Worm (Caenorhabditis elegans): Measurements from ENCODE around the gene gly-6.
A peak's percentile ranks its signal among the peaks of the same experiment; 100 is the strongest.
"Not testable (repeated sequence)": the region's sequence is repeated elsewhere in the genome, so short reads cannot be mapped to it uniquely, and the experiment has no call there.

The gly-6 gene

DNA sequence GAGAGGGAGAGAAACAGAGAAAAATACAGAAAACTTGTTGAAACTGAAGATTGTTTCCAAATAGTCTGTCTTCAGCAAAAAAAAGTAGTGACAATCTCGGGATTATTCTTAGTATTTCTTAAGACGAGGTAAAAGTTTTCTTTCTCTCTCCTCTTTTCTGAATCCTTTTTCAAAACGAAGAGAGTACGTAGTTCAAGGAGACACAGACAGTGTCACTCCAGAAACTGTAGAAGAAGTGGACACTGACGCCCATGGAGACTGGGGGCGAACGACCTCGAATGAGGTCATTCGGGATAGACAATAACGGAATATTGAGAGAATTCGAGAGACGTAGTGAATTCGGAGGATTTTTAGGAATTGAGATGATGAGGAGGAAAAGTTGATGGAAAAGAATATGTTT lies at the start of gene gly-6:
gly-6 (minus strand) TSS at position 245 of the 400 bp plus-strand sequence.
- TF ChIP-seq npax-4 (tag; optimal IDR thresholded peaks at IDR 0.05) (no peak), ceh-34 (tag; optimal IDR thresholded peaks at IDR 0.05) (no peak), ceh-19 (GFP tag; optimal IDR thresholded peaks at IDR 0.05) (no peak), pat-9 (tag; optimal IDR thresholded peaks at IDR 0.05) (no peak), unc-42 (tag; optimal IDR thresholded peaks at IDR 0.05) (no peak), ceh-45 (GFP tag; IDR thresholded peaks at IDR 0.05) (no peak), pax-1 (tag; optimal IDR thresholded peaks at IDR 0.05) (no peak), hlh-13 (GFP tag; optimal IDR thresholded peaks at IDR 0.05) (no peak), ceh-2 (tag; optimal IDR thresholded peaks at IDR 0.05) (no peak), che-1 (tag; optimal IDR thresholded peaks at IDR 0.05) (no peak), ama-1 (optimal IDR thresholded peaks at IDR 0.05) (no peak), fkh-10 (GFP tag; optimal IDR thresholded peaks at IDR 0.05) (no peak), ref-2 (tag; optimal IDR thresholded peaks at IDR 0.05) (no peak), K09A11.1 (tag; optimal IDR thresholded peaks at IDR 0.05; ENCODE audit: insufficient read depth) (no peak), ceh-6 (GFP tag; optimal IDR thresholded peaks at IDR 0.05) (no peak)

DNA sequence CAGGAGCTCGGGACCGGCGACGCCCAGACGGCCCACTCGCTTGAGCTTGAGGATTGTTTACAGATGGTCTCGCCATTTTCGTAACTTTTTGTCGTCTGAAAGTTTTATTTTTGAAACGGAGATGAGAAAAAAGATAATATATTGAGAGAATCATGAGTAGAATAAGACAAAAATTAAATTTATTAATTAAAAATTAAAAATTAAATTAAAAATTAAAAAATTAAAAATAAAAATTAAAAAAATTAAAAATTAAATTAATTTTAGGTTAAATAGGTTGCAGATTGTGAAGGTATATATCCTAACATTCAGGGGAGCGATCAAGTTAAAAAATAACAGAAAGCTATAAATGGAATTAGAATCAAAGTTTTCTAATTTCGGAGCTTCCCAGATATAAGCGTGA lies 48.7 kb upstream of the gly-6 start, which contains the start of gene B0284.3:
B0284.3 (minus strand) TSS at position 101 of the 400 bp plus-strand sequence.
- no peak for TF ChIP-seq ceh-6 (GFP tag; optimal IDR thresholded peaks at IDR 0.05)
- no peak for TF ChIP-seq madf-2 (tag; optimal IDR thresholded peaks at IDR 0.05)
- no peak for TF ChIP-seq C38D4.7 (GFP tag; optimal IDR thresholded peaks at IDR 0.05)
- TF ChIP-seq T23F11.4 (GFP tag; optimal IDR thresholded peaks at IDR 0.05), result no peak

DNA sequence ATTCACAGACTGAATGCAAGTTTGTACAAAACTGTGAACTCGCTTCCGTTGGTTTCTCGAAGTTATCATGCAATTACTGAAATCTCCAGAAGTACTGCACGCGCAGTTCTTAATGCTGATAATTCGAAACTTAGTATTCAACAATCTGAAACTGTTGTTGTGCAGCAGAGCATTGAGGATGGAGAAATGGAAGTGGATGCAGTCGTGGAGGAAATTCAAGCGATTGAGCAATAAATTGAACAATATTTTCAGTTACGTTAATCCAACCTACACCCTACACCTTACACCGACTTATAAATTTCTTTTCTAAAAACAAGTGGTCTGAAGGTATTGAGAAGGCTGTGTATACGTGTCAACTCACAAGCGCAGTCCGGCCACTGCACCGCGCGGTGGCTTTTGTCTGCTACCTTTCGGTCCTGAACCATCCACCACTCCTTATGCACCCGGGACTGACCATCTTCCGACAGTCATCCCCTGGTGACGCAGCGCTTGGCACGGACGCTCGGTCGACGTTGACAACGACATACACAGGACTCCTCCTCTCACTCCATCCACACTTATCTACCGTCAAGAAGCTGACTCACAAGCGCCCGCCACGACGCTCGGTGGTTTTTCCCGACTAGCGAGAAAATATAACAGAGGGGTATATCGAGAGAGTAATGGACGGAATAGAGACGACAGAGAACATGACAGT lies 47.7 kb upstream of the gly-6 start:
- TF ChIP-seq ceh-19 (GFP tag; optimal IDR thresholded peaks at IDR 0.05) (peak; percentile 37), ahr-1 (tag; optimal IDR thresholded peaks at IDR 0.05) (peak; percentile 43), ref-2 (tag; optimal IDR thresholded peaks at IDR 0.05) (peak; percentile 47), K02D7.2 (tag; optimal IDR thresholded peaks at IDR 0.05) (peak; percentile 55), ceh-48 (tag; optimal IDR thresholded peaks at IDR 0.05) (peak; percentile 28), ceh-2 (tag; optimal IDR thresholded peaks at IDR 0.05) (peak; percentile 7), T23F11.4 (GFP tag; optimal IDR thresholded peaks at IDR 0.05) (peak; percentile 67), che-1 (tag; optimal IDR thresholded peaks at IDR 0.05) (peak; percentile 54), elt-2 (tag; optimal IDR thresholded peaks at IDR 0.05) (peak; percentile 41), sdc-2 (tag; optimal IDR thresholded peaks at IDR 0.05) (peak; percentile 40), syd-9 (tag; optimal IDR thresholded peaks at IDR 0.05) (peak; percentile 62), pat-9 (tag; optimal IDR thresholded peaks at IDR 0.05) (peak; percentile 39), sox-2 (GFP tag; IDR thresholded peaks at IDR 0.05) (peak; percentile 69), lin-11 (tag; optimal IDR thresholded peaks at IDR 0.05) (peak; percentile 32), hlh-6 (tag; optimal IDR thresholded peaks at IDR 0.05) (peak; percentile 4), gmeb-2 (tag; optimal IDR thresholded peaks at IDR 0.05) (peak; percentile 60), ceh-14 (tag; optimal IDR thresholded peaks at IDR 0.05) (peak; percentile 39), madf-2 (tag; optimal IDR thresholded peaks at IDR 0.05) (peak; percentile 69), ceh-34 (tag; optimal IDR thresholded peaks at IDR 0.05) (peak; percentile 56), ceh-45 (GFP tag; IDR thresholded peaks at IDR 0.05) (peak; percentile 69; the same call in 1 of the 2 replicates), F13H6.1 (tag; optimal IDR thresholded peaks at IDR 0.05) (peak; percentile 34), sox-4 (tag; optimal IDR thresholded peaks at IDR 0.05) (peak; percentile 54), pha-2 (tag; optimal IDR thresholded peaks at IDR 0.05) (peak; percentile 77), ets-4 (tag; optimal IDR thresholded peaks at IDR 0.05) (peak; percentile 6), Y22D7AL.16 (tag; optimal IDR thresholded peaks at IDR 0.05) (peak; percentile 52), nhr-232 (tag; optimal IDR thresholded peaks at IDR 0.05) (peak; percentile 55), ceh-24 (tag; optimal IDR thresholded peaks at IDR 0.05) (peak; percentile 39), ceh-18 (tag; optimal IDR thresholded peaks at IDR 0.05) (peak; percentile 87), fax-1 (tag; optimal IDR thresholded peaks at IDR 0.05) (peak; percentile 48), tbx-2 (tag; optimal IDR thresholded peaks at IDR 0.05) (peak; percentile 51), hlh-8 (tag; optimal IDR thresholded peaks at IDR 0.05) (peak; percentile 10), unc-3 (GFP tag; conservative IDR thresholded peaks at IDR 0.05) (peak; percentile 55; the same call in 1 of the 2 replicates), C38D4.7 (GFP tag; optimal IDR thresholded peaks at IDR 0.05) (peak; percentile 68), K09A11.1 (tag; optimal IDR thresholded peaks at IDR 0.05; ENCODE audit: insufficient read depth) (peak; percentile 28), nfya-1 (tag; optimal IDR thresholded peaks at IDR 0.05) (peak; percentile 44), hlh-15 (tag; optimal IDR thresholded peaks at IDR 0.05) (peak; percentile 18), rnt-1 (tag; optimal IDR thresholded peaks at IDR 0.05) (peak; percentile 15), ceh-31 (tag; optimal IDR thresholded peaks at IDR 0.05) (peak; percentile 70)
- TF ChIP-seq unc-3 (tag; optimal IDR thresholded peaks at IDR 0.05), result not testable (repeated sequence)
